Fruit fly (Drosophila melanogaster): ENCODE data around the gene Mcm6.
A peak's percentile ranks its signal among the peaks of the same experiment; 100 is the strongest.

Gene Mcm6

DNA sequence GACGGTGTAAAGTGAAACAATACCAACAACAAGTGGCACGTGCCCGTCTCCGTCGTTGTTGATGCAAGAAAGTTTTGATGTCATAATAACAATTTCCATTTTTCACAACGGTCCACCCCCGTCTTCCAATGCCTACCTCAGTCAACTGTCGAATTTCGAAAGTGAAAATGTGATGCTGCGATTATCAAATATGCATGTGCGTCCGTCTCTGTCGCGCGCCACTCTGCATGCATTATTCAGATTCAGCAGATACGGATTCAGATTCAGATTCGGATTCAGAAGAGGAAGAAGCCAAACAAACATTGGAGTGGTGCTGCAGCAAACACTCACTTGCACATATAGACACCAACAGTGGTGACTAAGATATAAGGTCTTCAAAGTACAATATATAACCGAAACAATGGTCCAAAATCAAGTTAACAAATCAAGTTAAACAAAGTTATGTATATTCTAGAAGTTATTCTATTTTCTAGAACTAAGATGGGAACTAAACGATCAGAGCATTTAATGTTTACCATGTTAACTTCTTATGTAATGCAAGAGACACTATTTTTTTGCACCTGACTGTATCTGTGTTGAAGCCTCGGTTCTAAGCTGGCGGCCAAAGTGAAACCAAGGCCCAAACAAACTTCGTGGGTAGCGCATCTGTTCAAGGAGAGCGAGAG lies 31.5 kb upstream of the Mcm6 start (continued):
- no peak for TF ChIP-seq Dfd (GFP tag; optimal IDR thresholded peaks at IDR 0.05)
- no peak for TF ChIP-seq sug (tag; optimal IDR thresholded peaks at IDR 0.05)
- no peak for TF ChIP-seq CG7786 (GFP tag; optimal IDR thresholded peaks at IDR 0.05)
- TF ChIP-seq HmgZ (tag; optimal IDR thresholded peaks at IDR 0.05): no peak
- TF ChIP-seq CG1233 (GFP tag; optimal IDR thresholded peaks at IDR 0.05): peak; percentile 35
- TF ChIP-seq CG6272 (GFP tag; IDR thresholded peaks at IDR 0.05): no peak
- TF ChIP-seq unc-4 (GFP tag; IDR thresholded peaks at IDR 0.05; ENCODE audit: partially characterized antibody): no peak
- TF ChIP-seq fru (optimal IDR thresholded peaks at IDR 0.05): no peak
- TF ChIP-seq Aef1 (GFP tag; IDR thresholded peaks at IDR 0.05): no peak
- TF ChIP-seq CG4328 (GFP tag; optimal IDR thresholded peaks at IDR 0.05): no peak
- 0 out of 3 replicates have a peak, but pooled peaks have one; percentile 32 for TF ChIP-seq CG11093 (GFP tag; IDR thresholded peaks at IDR 0.05)
- TF ChIP-seq CG9609 (GFP tag; optimal IDR thresholded peaks at IDR 0.05): no peak
- TF ChIP-seq lilli (GFP tag; optimal IDR thresholded peaks at IDR 0.05): no peak
- TF ChIP-seq crp (GFP tag; optimal IDR thresholded peaks at IDR 0.05): no peak
- no peak for TF ChIP-seq E2f1 (GFP tag; IDR thresholded peaks at IDR 0.05)
- no peak for TF ChIP-seq CG10431 (GFP tag; optimal IDR thresholded peaks at IDR 0.05)
- peak; percentile 38 for TF ChIP-seq dmrt99B (tag; optimal IDR thresholded peaks at IDR 0.05)
- TF ChIP-seq Tbp (GFP tag; optimal IDR thresholded peaks at IDR 0.05): no peak
- TF ChIP-seq CG5245 (GFP tag; optimal IDR thresholded peaks at IDR 0.05): no peak
- peak; percentile 26 for TF ChIP-seq gsb-n (tag; optimal IDR thresholded peaks at IDR 0.05)
- no peak for TF ChIP-seq CG32532 (GFP tag; IDR thresholded peaks at IDR 0.05)
- TF ChIP-seq CG12104 (GFP tag; optimal IDR thresholded peaks at IDR 0.05): no peak
- peak in 1 of 2 experiments; percentile 52 for TF ChIP-seq Pdp1 (GFP tag; optimal IDR thresholded peaks at IDR 0.05)
- peak; percentile 21 for TF ChIP-seq nau (GFP tag; optimal IDR thresholded peaks at IDR 0.05)
- TF ChIP-seq zen2 (GFP tag; IDR thresholded peaks at IDR 0.05; ENCODE audit: partially characterized antibody): no peak
- no peak for TF ChIP-seq mam (GFP tag; optimal IDR thresholded peaks at IDR 0.05)
- no peak for TF ChIP-seq gcm2 (GFP tag; optimal IDR thresholded peaks at IDR 0.05)
- TF ChIP-seq maf-S (GFP tag; optimal IDR thresholded peaks at IDR 0.05): no peak
- peak; percentile 40 for TF ChIP-seq CG8388 (GFP tag; optimal IDR thresholded peaks at IDR 0.05)
- TF ChIP-seq pfk (GFP tag; optimal IDR thresholded peaks at IDR 0.05): no peak
- TF ChIP-seq ci (GFP tag; IDR thresholded peaks at IDR 0.05): peak; percentile 71; the same call in 2 of the 3 replicates
- no peak for TF ChIP-seq CG4730 (GFP tag; IDR thresholded peaks at IDR 0.05)
- peak; percentile 31 for TF ChIP-seq CG4424 (GFP tag; optimal IDR thresholded peaks at IDR 0.05)
- no peak for TF ChIP-seq Hsf (GFP tag; optimal IDR thresholded peaks at IDR 0.05)
- no peak for TF ChIP-seq Fer2 (tag; optimal IDR thresholded peaks at IDR 0.05)
- TF ChIP-seq TFAM (GFP tag; optimal IDR thresholded peaks at IDR 0.05): no peak
- no peak for TF ChIP-seq CG12071 (GFP tag; optimal IDR thresholded peaks at IDR 0.05)
- no peak for TF ChIP-seq Scr (GFP tag; IDR thresholded peaks at IDR 0.05; ENCODE audit: partially characterized antibody)
- no peak for TF ChIP-seq CG2889 (GFP tag; IDR thresholded peaks at IDR 0.05)
- TF ChIP-seq B-H2 (GFP tag; optimal IDR thresholded peaks at IDR 0.05): no peak
- TF ChIP-seq CG43689 (GFP tag; IDR thresholded peaks at IDR 0.05): no peak
- no peak for TF ChIP-seq CG7357 (GFP tag; IDR thresholded peaks at IDR 0.05)
- TF ChIP-seq B-H1 (GFP tag; IDR thresholded peaks at IDR 0.05): peak; percentile 20; the same call in 1 of the 3 replicates
- no peak for TF ChIP-seq NK7.1 (GFP tag; optimal IDR thresholded peaks at IDR 0.05)
- peak; percentile 59 for TF ChIP-seq CG18262 (tag; optimal IDR thresholded peaks at IDR 0.05)
- no peak for TF ChIP-seq pb (GFP tag; optimal IDR thresholded peaks at IDR 0.05)
- no peak; the same call in 1 of the 2 replicates for TF ChIP-seq lmd (GFP tag; IDR thresholded peaks at IDR 0.05)
- no peak for TF ChIP-seq sim (GFP tag; IDR thresholded peaks at IDR 0.05)
- TF ChIP-seq lov (optimal IDR thresholded peaks at IDR 0.05): no peak
- TF ChIP-seq lov (GFP tag; IDR thresholded peaks at IDR 0.05): no peak
- TF ChIP-seq CG12155 (GFP tag; optimal IDR thresholded peaks at IDR 0.05): no peak
- TF ChIP-seq Oaz (GFP tag; IDR thresholded peaks at IDR 0.05): no peak
